Worm (Caenorhabditis elegans): ENCODE measurements around the gene moc-3.

moc-3 gene

ce11 chrIV:8164515-8164914 lies 34.2 kb downstream of the moc-3 start:
- TF ChIP-seq mbf-1 (tag; optimal IDR thresholded peaks at IDR 0.05) (no peak), nhr-21 (tag; optimal IDR thresholded peaks at IDR 0.05) (no peak), alr-1 (tag; optimal IDR thresholded peaks at IDR 0.05) (no peak), crh-2 (tag; optimal IDR thresholded peaks at IDR 0.05) (no peak), nhr-77 (tag; optimal IDR thresholded peaks at IDR 0.05) (no peak), sem-4 (tag; optimal IDR thresholded peaks at IDR 0.05) (no peak), nhr-23 (tag; optimal IDR thresholded peaks at IDR 0.05) (no peak), R02D3.7 (tag; optimal IDR thresholded peaks at IDR 0.05) (no peak), unc-39 (tag; optimal IDR thresholded peaks at IDR 0.05) (no peak), lin-39 (tag; optimal IDR thresholded peaks at IDR 0.05) (no peak), lin-13 (GFP tag; optimal IDR thresholded peaks at IDR 0.05) (no peak), ztf-4 (tag; optimal IDR thresholded peaks at IDR 0.05) (no peak), snpc-4 (tag; optimal IDR thresholded peaks at IDR 0.05) (no peak), nhr-237 (tag; optimal IDR thresholded peaks at IDR 0.05) (no peak), nhr-10 (tag; optimal IDR thresholded peaks at IDR 0.05) (no peak), elt-3 (tag; optimal IDR thresholded peaks at IDR 0.05) (no peak), mab-5 (tag; optimal IDR thresholded peaks at IDR 0.05) (no peak), elt-1 (tag; optimal IDR thresholded peaks at IDR 0.05) (no peak), blmp-1 (tag; optimal IDR thresholded peaks at IDR 0.05; ENCODE audit: insufficient read depth) (no peak), C34F6.9 (tag; optimal IDR thresholded peaks at IDR 0.05) (no peak)

ce11 chrIV:8165950-8166349 lies 35.6 kb downstream of the moc-3 start, which contains the start of gene B0218.7:
B0218.7 (minus strand) TSS chrIV:8166050.
- TF ChIP-seq alr-1 (tag; optimal IDR thresholded peaks at IDR 0.05), result no peak
- no peak for TF ChIP-seq aly-2 (tag; optimal IDR thresholded peaks at IDR 0.05)
- TF ChIP-seq mab-5 (tag; optimal IDR thresholded peaks at IDR 0.05), result no peak
- no peak for TF ChIP-seq ztf-11 (tag; optimal IDR thresholded peaks at IDR 0.05)
- TF ChIP-seq gmeb-1 (tag; optimal IDR thresholded peaks at IDR 0.05), result no peak
- no peak for TF ChIP-seq crh-2 (tag; optimal IDR thresholded peaks at IDR 0.05)
- no peak for TF ChIP-seq nhr-23 (tag; optimal IDR thresholded peaks at IDR 0.05)
- no peak for TF ChIP-seq zag-1 (tag; optimal IDR thresholded peaks at IDR 0.05)
- no peak for TF ChIP-seq lin-39 (tag; optimal IDR thresholded peaks at IDR 0.05)
- no peak for TF ChIP-seq ztf-1 (GFP tag; conservative IDR thresholded peaks at IDR 0.05)
- no peak for TF ChIP-seq unc-55 (GFP tag; optimal IDR thresholded peaks at IDR 0.05)
- TF ChIP-seq egl-27 (tag; optimal IDR thresholded peaks at IDR 0.05), result no peak
- no peak for TF ChIP-seq lin-13 (GFP tag; optimal IDR thresholded peaks at IDR 0.05)

- TF ChIP-seq ztf-4 (tag; optimal IDR thresholded peaks at IDR 0.05) (no peak), nhr-21 (tag; optimal IDR thresholded peaks at IDR 0.05) (no peak), alr-1 (tag; optimal IDR thresholded peaks at IDR 0.05) (no peak), egl-27 (tag; optimal IDR thresholded peaks at IDR 0.05) (no peak), ceh-16 (tag; optimal IDR thresholded peaks at IDR 0.05) (no peak), lin-11 (tag; optimal IDR thresholded peaks at IDR 0.05) (no peak), elt-3 (tag; optimal IDR thresholded peaks at IDR 0.05) (no peak), nhr-77 (tag; optimal IDR thresholded peaks at IDR 0.05) (no peak), ZK546.5 (tag; optimal IDR thresholded peaks at IDR 0.05) (no peak), nhr-23 (tag; optimal IDR thresholded peaks at IDR 0.05) (no peak), crh-2 (tag; optimal IDR thresholded peaks at IDR 0.05) (no peak), ama-1 (optimal IDR thresholded peaks at IDR 0.05) (no peak)
These were observed 38.3 kb downstream of the moc-3 start, which contains the start of gene clec-52 for ce11 chrIV:8168660-8169059. clec-52 (minus strand) TSS chrIV:8168760.

- no peak for TF ChIP-seq dmd-4 (tag; optimal IDR thresholded peaks at IDR 0.05)
- no peak for TF ChIP-seq nhr-6 (tag; optimal IDR thresholded peaks at IDR 0.05)
- no peak for TF ChIP-seq egl-27 (tag; optimal IDR thresholded peaks at IDR 0.05)
- TF ChIP-seq ama-1 (optimal IDR thresholded peaks at IDR 0.05), result no peak
- no peak for TF ChIP-seq nhr-11 (tag; optimal IDR thresholded peaks at IDR 0.05)
- TF ChIP-seq C34F6.9 (tag; optimal IDR thresholded peaks at IDR 0.05), result no peak
- TF ChIP-seq lin-13 (GFP tag; optimal IDR thresholded peaks at IDR 0.05), result no peak
- TF ChIP-seq unc-62 (GFP tag; optimal IDR thresholded peaks at IDR 0.05), result no peak
- no peak for TF ChIP-seq gmeb-1 (tag; optimal IDR thresholded peaks at IDR 0.05)
- no peak for TF ChIP-seq aly-2 (tag; optimal IDR thresholded peaks at IDR 0.05)
- TF ChIP-seq mab-5 (tag; optimal IDR thresholded peaks at IDR 0.05), result no peak
- no peak for TF ChIP-seq peb-1 (tag; optimal IDR thresholded peaks at IDR 0.05)
- no peak for TF ChIP-seq sma-9 (GFP tag; optimal IDR thresholded peaks at IDR 0.05)
- TF ChIP-seq sma-9 (tag; optimal IDR thresholded peaks at IDR 0.05), result no peak
These were observed 39.3 kb downstream of the moc-3 start, which contains the start of gene C07G1.15 for ce11 chrIV:8169674-8170073. C07G1.15 (plus strand) TSS chrIV:8169974.
